Fruit fly (Drosophila melanogaster): Measurements from ENCODE around the gene CG32983.

Gene CG32983

DNA sequence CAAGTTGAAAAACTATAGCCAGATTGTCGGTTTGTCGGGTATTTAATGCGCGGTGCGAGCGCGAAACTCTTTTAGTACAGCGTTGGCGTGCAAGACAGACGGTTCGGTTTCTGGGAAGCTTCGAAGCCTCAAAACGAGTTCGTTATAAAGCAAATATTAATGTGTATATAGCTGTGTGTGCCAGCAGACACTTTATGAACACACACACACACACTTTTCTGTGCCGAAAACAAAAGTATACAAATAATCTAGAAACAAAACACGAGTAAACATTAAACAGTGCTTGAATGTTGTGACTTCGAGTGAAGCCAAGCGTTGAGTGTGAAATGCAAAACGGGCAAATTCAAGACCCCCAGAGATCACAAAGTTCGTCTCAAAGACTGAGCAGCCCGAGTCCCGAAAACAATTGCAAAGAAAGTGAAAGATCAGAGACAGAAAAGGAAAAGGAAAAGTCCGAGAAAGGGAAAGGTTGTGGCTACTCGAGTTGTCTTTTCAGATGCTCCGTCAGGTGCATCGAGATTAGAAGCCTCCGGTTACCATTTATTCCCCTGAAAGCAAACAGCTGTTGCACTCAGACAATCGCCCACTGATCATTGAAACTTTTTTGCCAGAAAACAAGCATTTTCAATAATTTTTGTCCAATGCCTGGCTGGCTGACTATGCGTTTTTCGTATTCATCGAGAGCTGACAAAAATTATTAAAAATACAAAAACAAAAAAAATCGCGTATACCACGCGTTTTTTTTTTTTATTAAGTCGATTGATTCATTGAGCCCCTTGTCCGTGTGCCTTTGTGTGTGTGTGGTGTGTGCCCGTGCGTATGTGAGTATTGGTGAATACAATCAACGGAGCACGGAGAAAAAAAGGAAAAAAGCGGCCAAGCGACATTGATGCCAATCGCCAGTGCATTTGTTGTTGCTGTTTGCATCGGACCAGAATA is 33.3 kb downstream of the CG32983 start, which contains the start of gene CG34398:
CG34398 (plus strand) TSS at position 73 of the 939 bp plus-strand sequence.
- TF ChIP-seq CG8478 (optimal IDR thresholded peaks at IDR 0.05) = no peak
- no peak for TF ChIP-seq Dll (optimal IDR thresholded peaks at IDR 0.05)
- TF ChIP-seq EcR (GFP tag; optimal IDR thresholded peaks at IDR 0.05) = no peak
- no peak for TF ChIP-seq psq (optimal IDR thresholded peaks at IDR 0.05)
- TF ChIP-seq usp (GFP tag; optimal IDR thresholded peaks at IDR 0.05) = no peak
- no peak for TF ChIP-seq pan (optimal IDR thresholded peaks at IDR 0.05)

DNA sequence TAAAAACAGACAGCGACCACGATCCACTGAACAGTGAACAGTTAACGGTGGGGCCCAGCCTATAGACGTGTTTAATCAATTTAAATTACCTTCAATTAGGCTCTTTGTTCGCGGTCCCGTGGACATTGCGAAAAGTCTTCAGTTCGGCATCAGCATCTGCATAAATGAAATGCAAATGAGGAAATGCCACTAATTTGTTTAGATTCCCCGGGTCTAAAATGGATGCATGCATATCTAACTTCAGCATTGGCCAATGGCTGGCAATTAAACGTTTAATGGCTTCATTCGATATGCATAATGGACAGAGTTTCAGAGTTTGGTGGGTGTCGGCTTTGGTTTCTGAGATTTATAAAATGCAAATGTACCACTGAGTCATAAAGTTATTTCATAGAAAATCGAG is 36.2 kb downstream of the CG32983 start:
- TF ChIP-seq usp (GFP tag; optimal IDR thresholded peaks at IDR 0.05) (no peak), EcR (GFP tag; optimal IDR thresholded peaks at IDR 0.05) (no peak)

DNA sequence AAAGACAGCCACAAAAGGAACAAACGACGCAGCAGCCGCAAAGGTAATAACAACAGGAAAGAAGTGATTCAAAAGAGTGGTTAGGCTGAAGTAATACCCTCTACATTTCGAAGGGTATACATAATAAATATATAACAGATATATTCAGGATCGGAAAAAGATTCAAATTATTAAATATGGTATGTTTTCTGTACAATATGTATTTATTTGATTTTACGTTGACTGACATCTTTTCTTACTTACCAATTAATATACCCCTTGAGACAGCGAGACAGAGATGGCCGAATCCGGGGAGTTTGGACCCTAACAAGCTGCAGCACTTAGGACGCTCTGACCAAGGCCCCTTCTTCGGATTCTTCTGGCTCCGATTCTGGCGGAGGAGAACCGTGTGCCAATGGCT is 40.6 kb downstream of the CG32983 start:
- TF ChIP-seq EcR (GFP tag; optimal IDR thresholded peaks at IDR 0.05) (no peak), usp (GFP tag; optimal IDR thresholded peaks at IDR 0.05) (no peak)

DNA sequence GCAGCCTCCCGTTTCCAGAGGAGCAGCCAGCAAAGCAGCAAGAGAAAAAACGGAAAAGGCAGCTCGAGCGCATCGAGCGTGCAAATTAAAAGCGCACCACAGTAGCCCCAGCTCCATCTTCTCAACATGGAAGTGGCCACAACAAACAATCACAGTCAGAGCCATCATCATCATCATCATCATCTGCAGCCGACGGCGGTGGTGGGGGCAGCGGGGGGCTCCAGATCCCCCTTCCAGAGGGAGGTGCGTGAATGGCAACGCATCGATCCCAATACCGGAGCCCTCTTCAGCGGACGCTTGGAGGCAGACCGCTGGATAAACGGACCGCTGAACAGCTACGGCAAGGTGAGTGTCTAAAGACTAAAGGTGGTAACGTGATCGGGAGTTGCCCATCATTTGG is 50.1 kb downstream of the CG32983 start:
- TF ChIP-seq Dll (optimal IDR thresholded peaks at IDR 0.05) = peak; percentile 14
- no peak for TF ChIP-seq EcR (GFP tag; optimal IDR thresholded peaks at IDR 0.05)

Data from whole organism.